Fruit fly (Drosophila melanogaster) whole organism, prepupa: ENCODE measurements around the gene CG33322.

Experiments
- Blimp-1 ChIP-seq: fragments of 200-800 bp; sonication (Bioruptor generic); optimal IDR thresholded peaks from 3 replicates; lab custom pipeline; 2017; ENCODE audit warnings: missing biosample characterization, missing genetic modification characterization, mild to moderate bottlenecking, moderate library complexity, missing genetic modification reagents
- CG10631 ChIP-seq: fragments of 200-800 bp; sonication (Bioruptor generic); optimal IDR thresholded peaks from 2 replicates; lab custom pipeline; 2016; ENCODE audit warnings: missing biosample characterization, missing genetic modification characterization
- CG11762 ChIP-seq: fragments of 200-800 bp; sonication (Bioruptor generic); optimal IDR thresholded peaks from 3 replicates; lab custom pipeline; 2016; ENCODE audit warnings: missing biosample characterization, missing genetic modification characterization; ENCODE audit not compliant: insufficient read depth
- CG11902 ChIP-seq: fragments of 200-800 bp; sonication (Bioruptor generic); optimal IDR thresholded peaks from 3 replicates; lab custom pipeline; 2016; ENCODE audit warnings: missing biosample characterization, missing genetic modification characterization
- CG15336 ChIP-seq: fragments of 200-800 bp; sonication (Bioruptor generic); IDR thresholded peaks from 2 replicates; pipeline ENCODE4 v1.3.6; 2022; ENCODE audit warnings: missing biosample characterization, missing genetic modification characterization
- CG1621 ChIP-seq: fragments of 200-800 bp; sonication (Bioruptor generic); optimal IDR thresholded peaks from 3 replicates; lab custom pipeline; 2018; ENCODE audit warnings: missing biosample characterization, mild to moderate bottlenecking, missing genetic modification characterization
- CG16779 ChIP-seq: fragments of 200-800 bp; sonication (Bioruptor generic); optimal IDR thresholded peaks from 3 replicates; lab custom pipeline; 2017; ENCODE audit warnings: missing biosample characterization, mild to moderate bottlenecking, missing genetic modification characterization
- CG3032 ChIP-seq: fragments of 200-800 bp; optimal IDR thresholded peaks from 2 replicates; lab custom pipeline; 2019; ENCODE audit warnings: missing biosample characterization, mild to moderate bottlenecking, missing genetic modification characterization, moderate library complexity
- CG32006 ChIP-seq: fragments of 200-800 bp; sonication (Bioruptor generic); optimal IDR thresholded peaks from 3 replicates; lab custom pipeline; 2017; ENCODE audit warnings: missing biosample characterization, mild to moderate bottlenecking, missing genetic modification characterization
- CG34406 ChIP-seq: fragments of 200-800 bp; sonication (Bioruptor generic); optimal IDR thresholded peaks from 3 replicates; lab custom pipeline; 2016; ENCODE audit warnings: missing biosample characterization, missing genetic modification characterization
- CG4318 ChIP-seq: fragments of 200-800 bp; sonication (Bioruptor generic); optimal IDR thresholded peaks from 3 replicates; lab custom pipeline; 2017; ENCODE audit warnings: missing biosample characterization, mild to moderate bottlenecking, missing genetic modification characterization
- CG6163 ChIP-seq: fragments of 200-800 bp; sonication (Bioruptor generic); IDR thresholded peaks from 3 replicates; pipeline ENCODE4 v1.3.6; 2022; ENCODE audit warnings: missing biosample characterization, missing genetic modification characterization
- CG6276 ChIP-seq: fragments of 200-800 bp; sonication (Bioruptor generic); optimal IDR thresholded peaks from 2 replicates; lab custom pipeline; 2017; ENCODE audit warnings: missing biosample characterization, mild to moderate bottlenecking, missing genetic modification characterization
- CG6792 ChIP-seq: fragments of 200-800 bp; sonication (Bioruptor generic); optimal IDR thresholded peaks from 3 replicates; lab custom pipeline; 2016; ENCODE audit warnings: missing biosample characterization, missing genetic modification characterization
- CG6808 ChIP-seq: fragments of 200-800 bp; sonication (Bioruptor generic); optimal IDR thresholded peaks from 3 replicates; lab custom pipeline; 2017; ENCODE audit warnings: missing biosample characterization, missing genetic modification characterization, mild to moderate bottlenecking, moderate library complexity, missing genetic modification reagents
- CG7368 ChIP-seq: fragments of 200-800 bp; sonication (Bioruptor generic); optimal IDR thresholded peaks from 3 replicates; lab custom pipeline; 2016; ENCODE audit warnings: missing biosample characterization, missing genetic modification characterization
- CG8119 ChIP-seq: fragments of 200-800 bp; sonication (Bioruptor generic); IDR thresholded peaks from 3 replicates; pipeline ENCODE4 v1.3.6; 2022; ENCODE audit warnings: missing biosample characterization, missing genetic modification characterization
- CG8319 ChIP-seq: fragments of 200-800 bp; sonication (Bioruptor generic); optimal IDR thresholded peaks from 3 replicates; lab custom pipeline; 2016; ENCODE audit warnings: missing biosample characterization, missing genetic modification characterization
- CG8632 ChIP-seq: fragments of 200-800 bp; sonication (Bioruptor generic); optimal IDR thresholded peaks from 3 replicates; lab custom pipeline; 2016; ENCODE audit warnings: missing biosample characterization, missing genetic modification characterization
- CG9139 ChIP-seq: fragments of 200-800 bp; sonication (Bioruptor generic); optimal IDR thresholded peaks from 3 replicates; lab custom pipeline; 2017; ENCODE audit warnings: missing biosample characterization, mild to moderate bottlenecking, missing genetic modification characterization
- Eip75B ChIP-seq: fragments of 200-800 bp; sonication (Bioruptor generic); optimal IDR thresholded peaks from 3 replicates; lab custom pipeline; 2016; ENCODE audit warnings: missing biosample characterization, missing genetic modification characterization
- Eip93F ChIP-seq: fragments of 200-800 bp; sonication (Bioruptor generic); optimal IDR thresholded peaks from 2 replicates; lab custom pipeline; 2016; ENCODE audit warnings: missing biosample characterization, mild to moderate bottlenecking, missing genetic modification characterization
- Ets21C ChIP-seq: fragments of 200-800 bp; sonication (Bioruptor generic); optimal IDR thresholded peaks from 3 replicates; lab custom pipeline; 2016; ENCODE audit warnings: missing biosample characterization, missing genetic modification characterization
- Ets96B ChIP-seq: fragments of 200-800 bp; optimal IDR thresholded peaks from 2 replicates; lab custom pipeline; 2019; ENCODE audit warnings: missing biosample characterization, mild to moderate bottlenecking, missing genetic modification characterization, moderate library complexity
- Gug ChIP-seq: fragments of 200-800 bp; sonication (Bioruptor generic); IDR thresholded peaks from 2 replicates; pipeline ENCODE4 v1.3.6; 2022; ENCODE audit warnings: missing biosample characterization, missing genetic modification characterization
- Hr39 ChIP-seq: fragments of 200-800 bp; sonication (Bioruptor generic); optimal IDR thresholded peaks from 2 replicates; lab custom pipeline; 2016; ENCODE audit warnings: missing biosample characterization, missing genetic modification characterization
- Met ChIP-seq: fragments of 200-800 bp; sonication (Bioruptor generic); optimal IDR thresholded peaks from 3 replicates; lab custom pipeline; 2016; ENCODE audit warnings: missing biosample characterization, missing genetic modification characterization
- OdsH ChIP-seq: fragments of 200-800 bp; sonication (Bioruptor generic); optimal IDR thresholded peaks from 3 replicates; lab custom pipeline; 2016; ENCODE audit warnings: missing biosample characterization, missing genetic modification characterization
- Smox ChIP-seq: fragments of 200-800 bp; sonication (Bioruptor generic); optimal IDR thresholded peaks from 3 replicates; lab custom pipeline; 2016; ENCODE audit warnings: missing biosample characterization, missing genetic modification characterization
- Sox102F ChIP-seq: fragments of 200-800 bp; sonication (Bioruptor generic); optimal IDR thresholded peaks from 2 replicates; lab custom pipeline; 2016; ENCODE audit warnings: missing biosample characterization, mild to moderate bottlenecking, missing genetic modification characterization
- Sox14 ChIP-seq: fragments of 200-800 bp; sonication (Bioruptor generic); optimal IDR thresholded peaks from 3 replicates; lab custom pipeline; 2016; ENCODE audit warnings: missing biosample characterization, missing genetic modification characterization
- Sox15 ChIP-seq: fragments of 200-800 bp; sonication (Bioruptor generic); optimal IDR thresholded peaks from 3 replicates; lab custom pipeline; 2016; ENCODE audit warnings: missing biosample characterization, missing genetic modification characterization
- achi ChIP-seq: fragments of 200-800 bp; sonication (Bioruptor generic); optimal IDR thresholded peaks from 3 replicates; lab custom pipeline; 2016; ENCODE audit warnings: missing biosample characterization, missing genetic modification characterization
- acj6 ChIP-seq: fragments of 200-800 bp; sonication (Bioruptor generic); optimal IDR thresholded peaks from 3 replicates; lab custom pipeline; 2016; ENCODE audit warnings: missing biosample characterization, missing genetic modification characterization
- cyc ChIP-seq: fragments of 200-800 bp; sonication (Bioruptor generic); optimal IDR thresholded peaks from 3 replicates; lab custom pipeline; 2016; ENCODE audit warnings: missing biosample characterization, missing genetic modification characterization
- dac ChIP-seq: fragments of 200-800 bp; sonication (Bioruptor generic); optimal IDR thresholded peaks from 2 replicates; lab custom pipeline; 2017; ENCODE audit warnings: missing biosample characterization, mild to moderate bottlenecking, missing genetic modification characterization
- dsx ChIP-seq: fragments of 200-800 bp; optimal IDR thresholded peaks from 3 replicates; lab custom pipeline; 2019; ENCODE audit warnings: missing biosample characterization, mild to moderate bottlenecking, missing genetic modification characterization, moderate library complexity; ENCODE audit not compliant: poor library complexity, severe bottlenecking
- eg ChIP-seq: fragments of 200-800 bp; sonication (Bioruptor generic); IDR thresholded peaks from 3 replicates; pipeline ENCODE4 v1.3.6; 2022; ENCODE audit warnings: missing biosample characterization, missing genetic modification characterization
- esn ChIP-seq: fragments of 200-800 bp; sonication (Bioruptor generic); optimal IDR thresholded peaks from 2 replicates; lab custom pipeline; 2016; ENCODE audit warnings: missing biosample characterization, mild to moderate bottlenecking, missing genetic modification characterization, moderate library complexity
- fd59A ChIP-seq: fragments of 200-800 bp; sonication (Bioruptor generic); optimal IDR thresholded peaks from 2 replicates; lab custom pipeline; 2017; ENCODE audit warnings: missing biosample characterization, mild to moderate bottlenecking, missing genetic modification characterization, missing genetic modification reagents
- fd85E ChIP-seq: fragments of 200-800 bp; sonication (Bioruptor generic); optimal IDR thresholded peaks from 3 replicates; lab custom pipeline; 2016; ENCODE audit warnings: missing biosample characterization, missing genetic modification characterization
- lz ChIP-seq: fragments of 200-800 bp; sonication (Bioruptor generic); optimal IDR thresholded peaks from 3 replicates; lab custom pipeline; 2016; ENCODE audit warnings: missing biosample characterization, missing genetic modification characterization
- net ChIP-seq: fragments of 200-800 bp; sonication (Bioruptor generic); optimal IDR thresholded peaks from 3 replicates; lab custom pipeline; 2016; ENCODE audit warnings: missing biosample characterization, missing genetic modification characterization
- pdm3 ChIP-seq: fragments of 200-800 bp; sonication (Bioruptor generic); optimal IDR thresholded peaks from 3 replicates; lab custom pipeline; 2016; ENCODE audit warnings: missing biosample characterization, missing genetic modification characterization
- salr ChIP-seq, 2 experiments: fragments of 200-800 bp; sonication (Bioruptor generic); optimal IDR thresholded peaks; 3 replicates each; lab custom pipeline; 2016 to 2018; ENCODE audit warnings: missing biosample characterization in 2 of 2, missing genetic modification characterization in 2 of 2, mild to moderate bottlenecking in 1 of 2
- spab ChIP-seq: fragments of 200-800 bp; sonication (Bioruptor generic); optimal IDR thresholded peaks from 2 replicates; lab custom pipeline; 2017; ENCODE audit warnings: missing biosample characterization, mild to moderate bottlenecking, missing genetic modification characterization, missing genetic modification reagents
- ss ChIP-seq, 2 experiments: fragments of 200-800 bp; sonication (Bioruptor generic); optimal IDR thresholded peaks; 2 replicates in 1 of 2; 3 replicates in 1 of 2; lab custom pipeline; 2017 to 2018; ENCODE audit warnings: mild to moderate bottlenecking in 2 of 2, missing biosample characterization in 2 of 2, missing genetic modification characterization in 2 of 2, moderate library complexity in 1 of 2
- svp ChIP-seq: fragments of 200-800 bp; sonication (Bioruptor generic); peaks from one replicate; lab custom pipeline; 2016; ENCODE audit warnings: missing biosample characterization, missing genetic modification characterization
- topi ChIP-seq: fragments of 200-800 bp; sonication (Bioruptor generic); optimal IDR thresholded peaks from 3 replicates; lab custom pipeline; 2016; ENCODE audit warnings: missing biosample characterization, missing genetic modification characterization

CG33322 gene

DNA sequence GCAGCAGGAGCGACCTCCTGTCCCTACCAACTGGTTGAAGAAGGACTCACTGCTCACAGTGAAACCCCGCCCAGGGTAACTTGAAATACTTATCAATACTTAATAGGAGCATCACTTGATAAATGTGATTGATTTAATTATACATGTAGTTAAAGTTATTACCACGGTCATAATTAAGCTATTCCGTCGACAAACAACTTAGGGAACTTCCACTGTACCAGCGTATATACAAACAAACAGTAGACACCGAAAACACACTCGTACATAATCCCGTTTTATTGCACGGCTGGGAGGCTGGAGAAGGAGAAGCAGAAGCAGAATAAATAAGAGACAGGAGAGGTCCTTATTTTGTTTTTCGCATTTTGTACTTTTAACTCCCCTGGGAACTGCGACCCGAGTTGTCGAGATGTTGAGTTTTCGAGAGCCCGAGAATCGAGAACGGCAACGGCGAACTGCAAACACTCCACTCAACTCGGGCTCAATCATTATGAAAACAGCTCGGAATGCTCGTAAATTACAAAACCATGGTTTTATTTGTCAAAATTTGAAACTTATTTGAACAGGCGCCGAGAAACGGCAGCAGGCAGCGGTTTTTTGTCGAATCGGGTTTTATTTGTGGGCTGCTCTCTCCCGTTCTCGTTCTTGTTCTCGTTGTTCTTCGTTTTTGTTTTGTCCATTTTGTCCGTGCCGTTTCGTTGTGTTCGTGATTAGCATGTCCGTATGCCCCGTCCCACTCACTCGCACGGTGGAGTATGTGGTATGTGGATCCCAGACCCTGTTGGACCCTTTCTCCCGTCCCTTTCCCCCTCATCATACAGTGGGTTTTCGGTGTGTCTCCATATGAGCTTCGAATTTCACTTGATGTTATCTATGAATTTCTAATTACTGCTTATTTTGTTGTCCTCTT, 15.8 kb downstream of the CG33322 start:
- TF ChIP-seq cyc (GFP tag; lab: Kevin White, UChicago) (peak; percentile 98), spab (GFP tag; lab: Kevin White, UChicago) (peak; percentile 98), CG11762 (GFP tag; lab: Kevin White, UChicago) (peak; percentile 92), CG1621 (tag; lab: Kevin White, UChicago) (peak; percentile 97), Hr39 (GFP tag; lab: Kevin White, UChicago) (peak; percentile 98), net (peak; percentile 93), CG4318 (GFP tag; lab: Kevin White, UChicago) (peak; percentile 50), CG11902 (GFP tag; lab: Kevin White, UChicago) (peak; percentile 90), CG6792 (peak; percentile 95), Smox (GFP tag; lab: Kevin White, UChicago) (peak; percentile 97), CG15336 (GFP tag; lab: Robert Waterston, UW) (peak; percentile 65), eg (GFP tag; lab: Robert Waterston, UW) (peak; percentile 78), CG8319 (GFP tag; lab: Kevin White, UChicago) (peak; percentile 94), Gug (GFP tag; lab: Robert Waterston, UW) (peak; percentile 61), ss (GFP tag; optimal IDR thresholded peaks at IDR 0.05; lab: Kevin White, UChicago) (peak; percentile 96 to 98), dac (GFP tag; lab: Kevin White, UChicago) (peak; percentile 38), Met (GFP tag; lab: Kevin White, UChicago) (peak; percentile 99), Eip75B (GFP tag; lab: Kevin White, UChicago) (peak; percentile 97), topi (peak; percentile 97), CG6808 (GFP tag; lab: Kevin White, UChicago) (peak; percentile 97), Eip93F (GFP tag; lab: Kevin White, UChicago) (peak; percentile 95), lz (GFP tag; lab: Kevin White, UChicago) (peak; percentile 97), CG9139 (GFP tag; lab: Kevin White, UChicago) (peak; percentile 95), fd85E (GFP tag; lab: Kevin White, UChicago) (peak; percentile 79), Ets96B (tag; lab: Kevin White, UChicago) (peak; percentile 97), CG6163 (peak; percentile 96), Sox102F (peak; percentile 98), esn (peak; percentile 98), CG7368 (GFP tag; lab: Kevin White, UChicago) (peak; percentile 93), fd59A (GFP tag; lab: Kevin White, UChicago) (peak; percentile 96), Sox14 (GFP tag; lab: Kevin White, UChicago) (peak; percentile 97), CG6276 (peak; percentile 71), CG34406 (GFP tag; lab: Kevin White, UChicago) (peak; percentile 93), OdsH (peak; percentile 94), CG8632 (GFP tag; lab: Kevin White, UChicago) (peak; percentile 93), Sox15 (GFP tag; lab: Kevin White, UChicago) (peak; percentile 91), CG32006 (GFP tag; lab: Kevin White, UChicago) (peak; percentile 79), pdm3 (GFP tag; lab: Kevin White, UChicago) (peak; percentile 95), Blimp-1 (GFP tag; lab: Kevin White, UChicago) (peak; percentile 90), acj6 (GFP tag; lab: Kevin White, UChicago) (peak; percentile 96), CG16779 (tag; lab: Kevin White, UChicago) (peak; percentile 77), salr (GFP tag; optimal IDR thresholded peaks at IDR 0.05; lab: Kevin White, UChicago) (peak; percentile 82 to 97), Ets21C (GFP tag; lab: Kevin White, UChicago) (peak; percentile 97), CG8119 (GFP tag; lab: Robert Waterston, UW) (peak; percentile 77), svp (GFP tag; lab: Kevin White, UChicago) (peak; percentile 99), achi (GFP tag; lab: Kevin White, UChicago) (peak; percentile 93), CG10631 (GFP tag; lab: Kevin White, UChicago) (peak; percentile 95), dsx (GFP tag; lab: Kevin White, UChicago) (peak; percentile 96), CG3032 (tag; lab: Kevin White, UChicago) (peak; percentile 97)
